Worm (Caenorhabditis elegans): ENCODE measurements around the gene F49E8.6.

DNA sequence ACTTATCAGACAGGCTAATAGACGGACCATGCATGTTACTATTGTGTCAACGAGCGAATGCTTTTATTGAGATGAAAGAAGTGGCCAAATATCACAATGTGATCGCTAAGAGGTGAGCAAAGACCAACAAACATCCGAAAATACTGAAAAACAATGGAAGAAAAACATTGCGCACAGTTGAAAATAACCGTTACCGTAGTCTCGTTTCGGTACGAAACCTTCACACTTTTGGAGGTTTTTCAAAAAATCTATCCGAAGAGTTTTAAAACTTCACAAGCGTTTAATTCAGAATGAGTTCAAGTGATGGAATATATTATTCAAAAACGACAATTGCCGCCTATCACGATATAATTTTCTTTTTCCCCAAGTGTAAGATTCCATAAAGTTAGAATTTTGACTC lies 45.6 kb downstream of the F49E8.6 start:
- TF ChIP-seq him-1 (tag; optimal IDR thresholded peaks at IDR 0.05) (no peak), dao-5 (tag; optimal IDR thresholded peaks at IDR 0.05) (no peak), W03F9.2 (tag; optimal IDR thresholded peaks at IDR 0.05) (no peak)

All from whole organism, L4/young adult.